Fruit fly (Drosophila melanogaster) whole organism, embryonic: ENCODE measurements around the gene CG10467.

Experiments used
- ATbp ChIP-seq: fragments of 200-800 bp; sonication (Bioruptor generic); optimal IDR thresholded peaks from 2 replicates; lab custom pipeline; 2017; ENCODE audit warnings: missing biosample characterization, mild to moderate bottlenecking, missing genetic modification characterization, missing genetic modification reagents
- Antp ChIP-seq: fragments of 200-800 bp; sonication (Bioruptor generic); optimal IDR thresholded peaks from 3 replicates; lab custom pipeline; 2016; ENCODE audit warnings: missing biosample characterization, missing genetic modification characterization
- C15 ChIP-seq: fragments of 200-800 bp; sonication (Bioruptor generic); IDR thresholded peaks from 3 replicates; pipeline ENCODE4 v1.3.6; 2022; ENCODE audit warnings: missing biosample characterization, missing genetic modification characterization
- CG12104 ChIP-seq: fragments of 200-800 bp; sonication (Bioruptor generic); optimal IDR thresholded peaks from 3 replicates; lab custom pipeline; 2016; ENCODE audit warnings: missing biosample characterization, missing genetic modification characterization
- CG12219 ChIP-seq: fragments of 200-800 bp; sonication (Bioruptor generic); optimal IDR thresholded peaks from 3 replicates; lab custom pipeline; 2018; ENCODE audit warnings: missing biosample characterization, mild to moderate bottlenecking, missing genetic modification characterization
- CG12391 ChIP-seq: fragments of 200-800 bp; sonication (Bioruptor generic); optimal IDR thresholded peaks from 3 replicates; lab custom pipeline; 2018; ENCODE audit warnings: missing biosample characterization, mild to moderate bottlenecking, missing genetic modification characterization, moderate library complexity
- CG13287 ChIP-seq: fragments of 200-800 bp; sonication (Bioruptor generic); IDR thresholded peaks from 2 replicates; pipeline ENCODE4 v1.3.6; 2022; ENCODE audit warnings: missing biosample characterization, missing genetic modification characterization; ENCODE audit not compliant: partially characterized antibody
- CG14667 ChIP-seq: fragments of 200-800 bp; sonication (Bioruptor generic); IDR thresholded peaks from 2 replicates; pipeline ENCODE4 v1.3.6; 2022; ENCODE audit warnings: missing biosample characterization, missing genetic modification characterization
- CG1603 ChIP-seq: fragments of 200-800 bp; sonication (Bioruptor generic); optimal IDR thresholded peaks from 2 replicates; lab custom pipeline; 2019; ENCODE audit warnings: missing biosample characterization, mild to moderate bottlenecking, missing genetic modification characterization, moderate library complexity
- CG17385 ChIP-seq: fragments of 200-800 bp; sonication (Bioruptor generic); optimal IDR thresholded peaks from 3 replicates; lab custom pipeline; 2018; ENCODE audit warnings: missing biosample characterization, mild to moderate bottlenecking, missing genetic modification characterization
- CG17829 ChIP-seq: fragments of 200-800 bp; optimal IDR thresholded peaks from 2 replicates; lab custom pipeline; 2019; ENCODE audit warnings: missing biosample characterization, mild to moderate bottlenecking, missing genetic modification characterization, moderate library complexity
- CG18262 ChIP-seq: fragments of 200-800 bp; optimal IDR thresholded peaks from 3 replicates; lab custom pipeline; 2019; ENCODE audit warnings: missing biosample characterization, mild to moderate bottlenecking, missing genetic modification characterization, moderate library complexity
- CG2199 ChIP-seq: fragments of 200-800 bp; sonication (Bioruptor generic); IDR thresholded peaks from 3 replicates; pipeline ENCODE4 v1.3.6; 2022; ENCODE audit warnings: missing biosample characterization, missing genetic modification characterization
- CG32772 ChIP-seq: fragments of 200-800 bp; sonication (Bioruptor generic); IDR thresholded peaks from 2 replicates; pipeline ENCODE4 v1.3.6; 2022; ENCODE audit warnings: missing biosample characterization, missing genetic modification characterization
- CG3838 ChIP-seq: fragments of 200-800 bp; sonication (Bioruptor generic); optimal IDR thresholded peaks from 3 replicates; lab custom pipeline; 2016; ENCODE audit warnings: missing biosample characterization, missing genetic modification characterization
- CG3847 ChIP-seq: fragments of 200-800 bp; sonication (Bioruptor generic); IDR thresholded peaks from 2 replicates; pipeline ENCODE4 v1.3.6; 2022; ENCODE audit warnings: missing biosample characterization, missing genetic modification characterization
- CG4360 ChIP-seq: fragments of 200-800 bp; sonication (Bioruptor generic); IDR thresholded peaks from 2 replicates; pipeline ENCODE4 v1.3.6; 2022; ENCODE audit warnings: missing biosample characterization, missing genetic modification characterization
- CG4617 ChIP-seq: fragments of 200-800 bp; sonication (Bioruptor generic); optimal IDR thresholded peaks from 3 replicates; lab custom pipeline; 2016; ENCODE audit warnings: missing biosample characterization, missing genetic modification characterization, borderline replicate concordance
- CG6254 ChIP-seq: fragments of 200-800 bp; sonication (Bioruptor generic); optimal IDR thresholded peaks from 3 replicates; lab custom pipeline; 2017; ENCODE audit warnings: mild to moderate bottlenecking, missing biosample characterization, missing genetic modification reagents, missing genetic modification characterization
- CG8924 ChIP-seq: fragments of 200-800 bp; optimal IDR thresholded peaks from 3 replicates; lab custom pipeline; 2019; ENCODE audit warnings: missing biosample characterization, mild to moderate bottlenecking, missing genetic modification characterization, moderate library complexity
- CG9437 ChIP-seq: fragments of 200-800 bp; sonication (Bioruptor generic); optimal IDR thresholded peaks from 2 replicates; lab custom pipeline; 2018; ENCODE audit warnings: missing biosample characterization, mild to moderate bottlenecking, missing genetic modification characterization
- CG9797 ChIP-seq: fragments of 200-800 bp; sonication (Bioruptor generic); optimal IDR thresholded peaks from 3 replicates; lab custom pipeline; 2018; ENCODE audit warnings: missing biosample characterization, mild to moderate bottlenecking, missing genetic modification characterization
- D19A ChIP-seq: fragments of 200-800 bp; optimal IDR thresholded peaks from 3 replicates; lab custom pipeline; 2019; ENCODE audit warnings: missing biosample characterization, mild to moderate bottlenecking, missing genetic modification characterization, moderate library complexity
- Dll ChIP-seq: fragments of 200-800 bp; sonication (Bioruptor generic); IDR thresholded peaks from 4 replicates; pipeline ENCODE4 v1.3.6; 2022; ENCODE audit warnings: missing biosample characterization, missing genetic modification characterization; ENCODE audit not compliant: partially characterized antibody
- HLHmδ ChIP-seq: fragments of 200-800 bp; sonication (Bioruptor generic); optimal IDR thresholded peaks from 2 replicates; lab custom pipeline; 2018; ENCODE audit warnings: missing biosample characterization, mild to moderate bottlenecking, missing genetic modification characterization, moderate library complexity
- Hey ChIP-seq: fragments of 200-800 bp; sonication (Bioruptor generic); optimal IDR thresholded peaks from 3 replicates; lab custom pipeline; 2018; ENCODE audit warnings: missing biosample characterization, mild to moderate bottlenecking, missing genetic modification characterization
- Med ChIP-seq: fragments of 200-800 bp; sonication (Bioruptor generic); peaks from one replicate; lab custom pipeline; 2016; ENCODE audit warnings: missing biosample characterization, missing genetic modification characterization, mild to moderate bottlenecking, inconsistent platforms, moderate library complexity
- NK7.1 ChIP-seq: fragments of 200-800 bp; sonication (Bioruptor generic); optimal IDR thresholded peaks from 3 replicates; lab custom pipeline; 2016; ENCODE audit warnings: missing biosample characterization, missing genetic modification characterization
- Nf-YC ChIP-seq: fragments of 200-800 bp; optimal IDR thresholded peaks from 3 replicates; lab custom pipeline; 2019; ENCODE audit warnings: missing biosample characterization, mild to moderate bottlenecking, missing genetic modification characterization, moderate library complexity
- Oli ChIP-seq: fragments of 200-800 bp; sonication (Bioruptor generic); optimal IDR thresholded peaks from 2 replicates; lab custom pipeline; 2018; ENCODE audit warnings: missing biosample characterization, mild to moderate bottlenecking, missing genetic modification characterization, moderate library complexity
- Poxn ChIP-seq: fragments of 200-800 bp; sonication (Bioruptor generic); IDR thresholded peaks from 2 replicates; pipeline ENCODE4 v1.3.6; 2022; ENCODE audit warnings: missing biosample characterization, missing genetic modification characterization
- Scr ChIP-seq: fragments of 200-800 bp; sonication (Bioruptor generic); IDR thresholded peaks from 2 replicates; pipeline ENCODE4 v1.3.6; 2022; ENCODE audit warnings: missing biosample characterization, missing genetic modification characterization; ENCODE audit not compliant: partially characterized antibody
- abd-A ChIP-seq: fragments of 200-800 bp; sonication (Bioruptor generic); optimal IDR thresholded peaks from 3 replicates; lab custom pipeline; 2019; ENCODE audit warnings: missing biosample characterization, mild to moderate bottlenecking, missing genetic modification characterization, moderate library complexity
- bowl ChIP-seq: fragments of 200-800 bp; sonication (Bioruptor generic); IDR thresholded peaks from 2 replicates; pipeline ENCODE4 v1.3.6; 2022; ENCODE audit warnings: missing biosample characterization, missing genetic modification characterization
- crc ChIP-seq: fragments of 200-800 bp; sonication (Bioruptor generic); optimal IDR thresholded peaks from 2 replicates; lab custom pipeline; 2016; ENCODE audit warnings: missing biosample characterization, missing genetic modification characterization
- dimm ChIP-seq: fragments of 200-800 bp; sonication (Bioruptor generic); IDR thresholded peaks from 2 replicates; pipeline ENCODE4 v1.3.6; 2022; ENCODE audit warnings: missing biosample characterization, missing genetic modification characterization
- fd96Cb ChIP-seq: fragments of 200-800 bp; sonication (Bioruptor generic); optimal IDR thresholded peaks from 2 replicates; lab custom pipeline; 2018; ENCODE audit warnings: missing biosample characterization, mild to moderate bottlenecking, missing genetic modification characterization, moderate library complexity
- hb ChIP-seq: fragments of 200-800 bp; sonication (Bioruptor generic); IDR thresholded peaks from 3 replicates; pipeline ENCODE4 v1.3.6; 2022; ENCODE audit warnings: missing biosample characterization, missing genetic modification characterization; ENCODE audit not compliant: partially characterized antibody
- jumu ChIP-seq: fragments of 200-800 bp; sonication (Bioruptor generic); optimal IDR thresholded peaks from 3 replicates; lab custom pipeline; 2016; ENCODE audit warnings: missing biosample characterization, missing genetic modification characterization
- knrl ChIP-seq: fragments of 200-800 bp; sonication (Bioruptor generic); IDR thresholded peaks from 3 replicates; pipeline ENCODE4 v1.3.6; 2022; ENCODE audit warnings: missing biosample characterization, missing genetic modification characterization; ENCODE audit not compliant: partially characterized antibody
- pros ChIP-seq: fragments of 200-800 bp; sonication (Bioruptor generic); optimal IDR thresholded peaks from 3 replicates; lab custom pipeline; 2019; ENCODE audit warnings: missing biosample characterization, mild to moderate bottlenecking, missing genetic modification characterization, moderate library complexity
- repo ChIP-seq: fragments of 200-800 bp; sonication (Bioruptor generic); optimal IDR thresholded peaks from 2 replicates; lab custom pipeline; 2016; ENCODE audit warnings: missing biosample characterization, missing genetic modification characterization
- sc ChIP-seq, 3 experiments: fragments of >200 bp in 2 of 3; fragments of 200-800 bp in 1 of 3; sonication (Bioruptor generic) in 1 of 3; optimal IDR thresholded peaks; 2 replicates in 2 of 3; 3 replicates in 1 of 3; lab custom pipeline; 2017; ENCODE audit warnings: mild to moderate bottlenecking in 1 of 3, missing biosample characterization in 1 of 3, missing genetic modification characterization in 1 of 3, missing genetic modification reagents in 1 of 3
- scrt ChIP-seq: fragments of 200-800 bp; sonication (Bioruptor generic); optimal IDR thresholded peaks from 2 replicates; lab custom pipeline; 2018; ENCODE audit warnings: missing biosample characterization, mild to moderate bottlenecking, missing genetic modification characterization, moderate library complexity
- tap ChIP-seq: fragments of 200-800 bp; optimal IDR thresholded peaks from 3 replicates; lab custom pipeline; 2019; ENCODE audit warnings: missing biosample characterization, mild to moderate bottlenecking, missing genetic modification characterization, moderate library complexity
- tio ChIP-seq: fragments of 200-800 bp; sonication (Bioruptor generic); optimal IDR thresholded peaks from 2 replicates; lab custom pipeline; 2017; ENCODE audit warnings: missing biosample characterization, missing genetic modification characterization, inconsistent platforms
- trem ChIP-seq: fragments of 200-800 bp; optimal IDR thresholded peaks from 3 replicates; lab custom pipeline; 2019; ENCODE audit warnings: missing biosample characterization, mild to moderate bottlenecking, missing genetic modification characterization, moderate library complexity
- tx ChIP-seq: fragments of 200-800 bp; sonication (Bioruptor generic); optimal IDR thresholded peaks from 2 replicates; lab custom pipeline; 2016; ENCODE audit warnings: missing biosample characterization, missing genetic modification characterization
- zfh2 ChIP-seq: fragments of 200-800 bp; sonication (Bioruptor generic); optimal IDR thresholded peaks from 2 replicates; lab custom pipeline; 2016; ENCODE audit warnings: missing biosample characterization, missing genetic modification characterization

The CG10467 gene

dm6 chr3L:6108264-6109060, 13.9 kb upstream of the CG10467 start (continued):
- TF ChIP-seq hb (no peak), C15 (GFP tag; lab: Robert Waterston, UW) (no peak), CG12219 (GFP tag; lab: Kevin White, UChicago) (no peak), crc (GFP tag; lab: Kevin White, UChicago) (no peak), tio (GFP tag; lab: Kevin White, UChicago) (no peak), CG3838 (GFP tag; lab: Kevin White, UChicago) (no peak), abd-A (tag; lab: Kevin White, UChicago) (no peak), Antp (GFP tag; lab: Kevin White, UChicago) (no peak), Hey (tag; lab: Kevin White, UChicago) (peak; percentile 100), NK7.1 (no peak), CG17385 (GFP tag; lab: Kevin White, UChicago) (no peak), Med (GFP tag; lab: Kevin White, UChicago) (peak; percentile 37), pros (GFP tag; lab: Kevin White, UChicago) (peak; percentile 48), Scr (GFP tag; lab: Robert Waterston, UW) (no peak), Dll (GFP tag; lab: Robert Waterston, UW) (no peak), CG12391 (tag; lab: Kevin White, UChicago) (peak; percentile 38), CG1603 (tag; lab: Kevin White, UChicago) (no peak), CG4360 (GFP tag; lab: Robert Waterston, UW) (no peak), zfh2 (GFP tag; lab: Kevin White, UChicago) (no peak), repo (GFP tag; lab: Kevin White, UChicago) (no peak), CG14667 (GFP tag; lab: Robert Waterston, UW) (no peak), sc (optimal IDR thresholded peaks at IDR 0.05; lab: Kevin White, UChicago) (no peak), sc (GFP tag; optimal IDR thresholded peaks at IDR 0.05; lab: Kevin White, UChicago) (peak; percentile 6), dimm (GFP tag; lab: Robert Waterston, UW) (no peak), tx (GFP tag; lab: Kevin White, UChicago) (no peak), CG9797 (GFP tag; lab: Kevin White, UChicago) (no peak), Nf-YC (tag; lab: Kevin White, UChicago) (peak; percentile 20), CG2199 (GFP tag; lab: Robert Waterston, UW) (no peak), tap (tag; lab: Kevin White, UChicago) (peak; percentile 19), CG9437 (no peak), knrl (GFP tag; lab: Robert Waterston, UW) (no peak), trem (tag; lab: Kevin White, UChicago) (peak; percentile 11), fd96Cb (tag; lab: Kevin White, UChicago) (peak; percentile 19), CG6254 (GFP tag; lab: Kevin White, UChicago) (no peak), Poxn (no peak), jumu (no peak), Oli (tag; lab: Kevin White, UChicago) (peak; percentile 35), CG3847 (no peak), CG13287 (GFP tag; lab: Robert Waterston, UW) (no peak), ATbp (GFP tag; lab: Kevin White, UChicago) (no peak), CG12104 (GFP tag; lab: Kevin White, UChicago) (no peak), CG17829 (peak; percentile 5), CG8924 (tag; lab: Kevin White, UChicago) (peak; percentile 9), CG4617 (no peak), D19A (tag; lab: Kevin White, UChicago) (peak; percentile 45), scrt (no peak), CG32772 (GFP tag; lab: Robert Waterston, UW) (no peak), CG18262 (peak; percentile 57), bowl (GFP tag; lab: Robert Waterston, UW) (no peak), HLHmδ (GFP tag; lab: Kevin White, UChicago) (no peak)
